Fruit fly (Drosophila melanogaster) whole organism, adult: Measurements from ENCODE around the gene CG14326.

Experiments
- CG1620 ChIP-seq: fragments of 200-800 bp; sonication (Bioruptor generic); optimal IDR thresholded peaks from 2 replicates; lab custom pipeline; 2016; ENCODE audit warnings: missing biosample characterization, missing genetic modification characterization
- CG7101 ChIP-seq: fragments of 200-800 bp; sonication (Bioruptor generic); optimal IDR thresholded peaks from 2 replicates; lab custom pipeline; 2018; ENCODE audit warnings: missing biosample characterization, mild to moderate bottlenecking, missing genetic modification characterization, moderate library complexity
- kay ChIP-seq: fragments of 200-800 bp; sonication (Bioruptor generic); peaks from one replicate; lab custom pipeline; 2016; ENCODE audit warnings: missing biosample characterization, missing genetic modification characterization, borderline replicate concordance
- tj ChIP-seq: fragments of 200-800 bp; sonication (Bioruptor generic); optimal IDR thresholded peaks from 3 replicates; lab custom pipeline; 2017; ENCODE audit warnings: missing biosample characterization, mild to moderate bottlenecking, missing genetic modification characterization, moderate library complexity

dm6 chr3R:17595084-17595483, 23.8 kb upstream of the CG14326 start, which contains the start of gene Sgs5:
- no peak for TF ChIP-seq CG1620
- TF ChIP-seq kay (GFP tag; lab: Kevin White, UChicago): no peak
- TF ChIP-seq CG7101 (tag; lab: Kevin White, UChicago): no peak
- TF ChIP-seq tj (GFP tag; lab: Kevin White, UChicago): no peak
